Worm (Caenorhabditis elegans) whole organism, midembryonic: ENCODE results near the gene Y5H2B.3.

Experiments used
- flt-1 ChIP-seq: fragments of 200-800 bp; sonication (Bioruptor generic); IDR thresholded peaks from 2 replicates; pipeline ENCODE4 v1.3.6; 2022; ENCODE audit warnings: missing genetic modification characterization, missing compliant biosample characterization
- med-1 ChIP-seq: sonication (generic microtip); optimal IDR thresholded peaks from 2 replicates; lab custom pipeline; 2017; ENCODE audit warnings: missing genetic modification characterization, mild to moderate bottlenecking, missing compliant biosample characterization, antibody characterized with exemption, missing genetic modification reagents; ENCODE audit not compliant: insufficient read depth

DNA sequence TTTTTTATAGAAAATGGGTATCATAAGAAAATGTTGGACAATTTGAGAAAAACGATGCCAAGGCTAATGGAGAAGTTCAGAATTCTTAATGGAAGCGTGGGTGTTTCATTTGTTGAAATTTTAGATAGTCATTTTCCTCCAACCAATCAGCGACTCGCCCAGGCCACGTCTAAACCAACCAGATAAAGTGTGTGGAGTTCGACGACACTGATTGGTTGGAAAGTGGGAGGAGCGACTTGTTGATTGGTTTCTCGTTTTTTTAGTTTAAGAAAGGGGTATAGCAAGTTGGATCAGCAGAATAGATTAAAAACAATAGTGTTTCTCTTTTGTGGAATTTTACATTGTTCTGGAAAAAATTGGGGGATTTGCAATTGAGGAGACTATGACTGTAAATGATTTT lies 19.4 kb downstream of the Y5H2B.3 start:
- TF ChIP-seq med-1 (GFP tag; lab: Kevin White, UChicago): no peak
- no peak for TF ChIP-seq flt-1 (GFP tag; lab: Robert Waterston, UW)
